Worm (Caenorhabditis elegans) whole organism, L3 larva: Measurements from ENCODE around the gene F15H10.10.

Experiments used
- R02D3.7 ChIP-seq: fragments of 150-350 bp; optimal IDR thresholded peaks from 2 replicates; lab custom pipeline; 2014; ENCODE audit warnings: missing biosample characterization, missing genetic modification characterization
- ZK546.5 ChIP-seq: sonication (generic microtip); optimal IDR thresholded peaks from 2 replicates; lab custom pipeline; 2017; ENCODE audit warnings: missing biosample characterization, missing genetic modification characterization
- aly-2 ChIP-seq: fragments of 150-350 bp; optimal IDR thresholded peaks from 2 replicates; lab custom pipeline; 2014; ENCODE audit warnings: missing biosample characterization, missing genetic modification characterization
- ceh-28 ChIP-seq: fragments of 150-350 bp; optimal IDR thresholded peaks from 2 replicates; lab custom pipeline; 2014; ENCODE audit warnings: missing biosample characterization, missing genetic modification reagents, missing genetic modification characterization
- ceh-82 ChIP-seq: fragments of 150-350 bp; optimal IDR thresholded peaks from 2 replicates; lab custom pipeline; 2014; ENCODE audit warnings: missing biosample characterization, missing genetic modification characterization
- ceh-9 ChIP-seq: sonication (generic microtip); optimal IDR thresholded peaks from 2 replicates; lab custom pipeline; 2018; ENCODE audit warnings: missing biosample characterization, missing genetic modification characterization
- daf-12 ChIP-seq: fragments of 150-350 bp; optimal IDR thresholded peaks from 2 replicates; lab custom pipeline; 2014; ENCODE audit warnings: missing biosample characterization, missing genetic modification reagents, missing genetic modification characterization
- egl-27 ChIP-seq: sonication (generic microtip); optimal IDR thresholded peaks from 4 replicates; lab custom pipeline; 2017; ENCODE audit warnings: missing biosample characterization, missing genetic modification reagents, missing genetic modification characterization
- egl-5 ChIP-seq: fragments of 150-350 bp; optimal IDR thresholded peaks from 2 replicates; lab custom pipeline; 2017; ENCODE audit warnings: missing biosample characterization, missing genetic modification reagents, missing genetic modification characterization, inconsistent platforms
- elt-1 ChIP-seq: fragments of 150-350 bp; optimal IDR thresholded peaks from 2 replicates; lab custom pipeline; 2014; ENCODE audit warnings: missing biosample characterization, missing genetic modification characterization
- elt-2 ChIP-seq: sonication (generic microtip); optimal IDR thresholded peaks from 2 replicates; lab custom pipeline; 2016; ENCODE audit warnings: missing genetic modification reagents, mild to moderate bottlenecking, missing genetic modification characterization, missing compliant biosample characterization
- elt-3 ChIP-seq, 3 experiments: fragments of 150-350 bp in 1 of 3; sonication (generic microtip) in 2 of 3; optimal IDR thresholded peaks; 2 replicates in 2 of 3; 4 replicates in 1 of 3; lab custom pipeline; 2014 to 2017; ENCODE audit warnings: missing biosample characterization in 3 of 3, missing genetic modification characterization in 3 of 3
- fkh-10 ChIP-seq: sonication (generic microtip); optimal IDR thresholded peaks from 2 replicates; lab custom pipeline; 2017; ENCODE audit warnings: missing biosample characterization, missing genetic modification reagents, missing genetic modification characterization
- fkh-2 ChIP-seq: fragments of 150-350 bp; optimal IDR thresholded peaks from 2 replicates; lab custom pipeline; 2014; ENCODE audit warnings: missing biosample characterization, missing genetic modification reagents, missing genetic modification characterization
- hmg-11 ChIP-seq: sonication (generic microtip); optimal IDR thresholded peaks from 2 replicates; lab custom pipeline; 2016; ENCODE audit warnings: missing genetic modification characterization, missing compliant biosample characterization
- jun-1 ChIP-seq: fragments of 150-350 bp; optimal IDR thresholded peaks from 2 replicates; lab custom pipeline; 2014; ENCODE audit warnings: missing biosample characterization, missing genetic modification reagents, missing genetic modification characterization
- mml-1 ChIP-seq: fragments of 150-350 bp; sonication (generic microtip); optimal IDR thresholded peaks from 3 replicates; lab custom pipeline; 2014; ENCODE audit warnings: missing biosample characterization, missing genetic modification characterization
- nfya-1 ChIP-seq: sonication (generic microtip); optimal IDR thresholded peaks from 2 replicates; lab custom pipeline; 2017; ENCODE audit warnings: missing genetic modification characterization, mild to moderate bottlenecking, missing compliant biosample characterization, antibody characterized with exemption, moderate library complexity; ENCODE audit not compliant: insufficient read depth
- nhr-12 ChIP-seq: fragments of 150-350 bp; optimal IDR thresholded peaks from 2 replicates; lab custom pipeline; 2014; ENCODE audit warnings: missing biosample characterization, missing genetic modification characterization
- nhr-237 ChIP-seq: fragments of 150-350 bp; optimal IDR thresholded peaks from 2 replicates; lab custom pipeline; 2014; ENCODE audit warnings: missing biosample characterization, missing genetic modification characterization
- nhr-25 ChIP-seq: sonication (generic microtip); optimal IDR thresholded peaks from 2 replicates; lab custom pipeline; 2017; ENCODE audit warnings: missing biosample characterization, missing genetic modification characterization
- nhr-28 ChIP-seq: fragments of 150-350 bp; optimal IDR thresholded peaks from 2 replicates; lab custom pipeline; 2014; ENCODE audit warnings: missing biosample characterization, missing genetic modification characterization
- nhr-43 ChIP-seq: sonication (generic microtip); optimal IDR thresholded peaks from 2 replicates; lab custom pipeline; 2016; ENCODE audit warnings: mild to moderate bottlenecking, missing genetic modification characterization, missing compliant biosample characterization; ENCODE audit not compliant: poor library complexity, severe bottlenecking
- nhr-67 ChIP-seq: fragments of 150-350 bp; optimal IDR thresholded peaks from 2 replicates; lab custom pipeline; 2014; ENCODE audit warnings: missing biosample characterization, missing genetic modification characterization
- pha-4 ChIP-seq: fragments of 150-350 bp; optimal IDR thresholded peaks from 2 replicates; lab custom pipeline; 2014; ENCODE audit warnings: missing biosample characterization, missing genetic modification reagents, missing genetic modification characterization
- pqm-1 ChIP-seq: fragments of 150-350 bp; optimal IDR thresholded peaks from 2 replicates; lab custom pipeline; 2017; ENCODE audit warnings: missing biosample characterization, missing genetic modification characterization, inconsistent platforms
- sea-2 ChIP-seq: fragments of 150-350 bp; sonication (generic microtip); optimal IDR thresholded peaks from 4 replicates; lab custom pipeline; 2014; ENCODE audit warnings: missing biosample characterization, missing genetic modification reagents, missing genetic modification characterization
- skn-1 ChIP-seq: fragments of 150-350 bp; optimal IDR thresholded peaks from 2 replicates; lab custom pipeline; 2014; ENCODE audit warnings: missing biosample characterization, missing genetic modification characterization
- tbx-2 ChIP-seq: sonication (generic microtip); optimal IDR thresholded peaks from 2 replicates; lab custom pipeline; 2016; ENCODE audit warnings: mild to moderate bottlenecking, missing genetic modification characterization, missing compliant biosample characterization
- unc-62 ChIP-seq: fragments of 150-350 bp; sonication (generic microtip); optimal IDR thresholded peaks from 4 replicates; lab custom pipeline; 2014; ENCODE audit warnings: missing biosample characterization, missing genetic modification reagents, missing genetic modification characterization
- zag-1 ChIP-seq: fragments of 150-350 bp; optimal IDR thresholded peaks from 2 replicates; lab custom pipeline; 2014; ENCODE audit warnings: missing biosample characterization, missing genetic modification characterization

F15H10.10 gene

ce11 chrV:10379761-10380160 lies 37.1 kb downstream of the F15H10.10 start:
- TF ChIP-seq ceh-82 (tag; lab: Kevin White, UChicago) (no peak), tbx-2 (tag; lab: Kevin White, UChicago) (no peak), pqm-1 (no peak), ceh-28 (no peak), sea-2 (GFP tag; lab: Kevin White, UChicago) (no peak), nhr-67 (tag; lab: Kevin White, UChicago) (no peak), zag-1 (tag; lab: Kevin White, UChicago) (no peak), daf-12 (no peak), jun-1 (tag; lab: Kevin White, UChicago) (no peak), pha-4 (tag; lab: Kevin White, UChicago) (no peak), skn-1 (tag; lab: Kevin White, UChicago) (no peak), aly-2 (tag; lab: Kevin White, UChicago) (no peak), egl-5 (tag; lab: Kevin White, UChicago) (no peak), nfya-1 (tag; lab: Kevin White, UChicago) (no peak), nhr-43 (no peak), elt-1 (no peak), nhr-12 (no peak), hmg-11 (no peak)

- TF ChIP-seq egl-27 (no peak), elt-2 (tag; lab: Kevin White, UChicago) (no peak), nhr-25 (tag; lab: Kevin White, UChicago) (no peak), unc-62 (GFP tag; lab: Kevin White, UChicago) (no peak), nhr-12 (no peak), fkh-10 (no peak), daf-12 (no peak)
- TF ChIP-seq, all 47 proteins: peak for 0
These were observed 37.5 kb downstream of the F15H10.10 start, which contains the start of gene AC3.12 for ce11 chrV:10379293-10379692. Gene AC3.12, minus strand, starts transcription at chrV:10379393.

- peak; percentile 23 for TF ChIP-seq pha-4 (tag; lab: Kevin White, UChicago)
- no peak for TF ChIP-seq ZK546.5 (tag; lab: Kevin White, UChicago)
- peak; percentile 63 for TF ChIP-seq elt-2 (tag; lab: Kevin White, UChicago)
- TF ChIP-seq R02D3.7 (tag; lab: Kevin White, UChicago), result no peak
- peak; percentile 40 for TF ChIP-seq pqm-1
These were observed 44.9 kb downstream of the F15H10.10 start, which contains the start of gene ugt-49 for ce11 chrV:10371951-10372350. Gene ugt-49, plus strand, starts transcription at chrV:10372321.

- TF ChIP-seq elt-2 (tag; lab: Kevin White, UChicago), result peak; percentile 84
- TF ChIP-seq hmg-11, result no peak
- no peak for TF ChIP-seq nhr-237
- TF ChIP-seq jun-1 (tag; lab: Kevin White, UChicago), result peak; percentile 45
- no peak for TF ChIP-seq elt-3 (tag; optimal IDR thresholded peaks at IDR 0.05; lab: Kevin White, UChicago)
- peak; percentile 40 for TF ChIP-seq pqm-1
- no peak for TF ChIP-seq ceh-9
- TF ChIP-seq nhr-28 (tag; lab: Kevin White, UChicago), result no peak
These were observed 45.6 kb downstream of the F15H10.10 start for ce11 chrV:10371177-10371576.

ce11 chrV:10368256-10368655 lies 48.6 kb downstream of the F15H10.10 start, which contains the start of gene sri-20:
Gene sri-20, plus strand, starts transcription at chrV:10368556.
- TF ChIP-seq mml-1 (tag; lab: Kevin White, UChicago) (no peak), ZK546.5 (tag; lab: Kevin White, UChicago) (no peak), unc-62 (GFP tag; lab: Kevin White, UChicago) (no peak), fkh-2 (no peak)
- TF ChIP-seq, all 47 proteins: peak for 0
